Worm (Caenorhabditis elegans): Measurements from ENCODE around the gene T16G1.7.
A peak's percentile ranks its signal among the peaks of the same experiment; 100 is the strongest.

Gene T16G1.7

ce11 chrV:12934976-12935375, at the start of gene T16G1.7:
T16G1.7 (minus strand) TSS chrV:12935112.
- TF ChIP-seq jun-1 (tag; optimal IDR thresholded peaks at IDR 0.05), result peak; percentile 55
- TF ChIP-seq elt-1 (tag; optimal IDR thresholded peaks at IDR 0.05), result no peak
- no peak for TF ChIP-seq ceh-16 (tag; optimal IDR thresholded peaks at IDR 0.05)
- TF ChIP-seq mml-1 (tag; optimal IDR thresholded peaks at IDR 0.05), result no peak
- no peak for TF ChIP-seq tbx-2 (tag; optimal IDR thresholded peaks at IDR 0.05)
- TF ChIP-seq snpc-4 (tag; optimal IDR thresholded peaks at IDR 0.05), result no peak
- peak; percentile 91 for TF ChIP-seq elt-2 (tag; optimal IDR thresholded peaks at IDR 0.05)
- TF ChIP-seq pha-4 (tag; optimal IDR thresholded peaks at IDR 0.05), result peak; percentile 49
- no peak for TF ChIP-seq nhr-28 (tag; optimal IDR thresholded peaks at IDR 0.05)
- no peak for TF ChIP-seq nhr-67 (tag; optimal IDR thresholded peaks at IDR 0.05)
- TF ChIP-seq pqm-1 (tag; optimal IDR thresholded peaks at IDR 0.05), result peak; percentile 89
- no peak for TF ChIP-seq nhr-43 (tag; optimal IDR thresholded peaks at IDR 0.05; ENCODE audit: poor library complexity, severe bottlenecking)
- no peak for TF ChIP-seq fos-1 (tag; optimal IDR thresholded peaks at IDR 0.05)

ce11 chrV:12974047-12974446, 39.1 kb upstream of the T16G1.7 start:
- TF ChIP-seq nhr-25 (tag; optimal IDR thresholded peaks at IDR 0.05), result no peak
- TF ChIP-seq nhr-237 (tag; optimal IDR thresholded peaks at IDR 0.05), result no peak
- TF ChIP-seq fkh-2 (tag; optimal IDR thresholded peaks at IDR 0.05), result no peak
- TF ChIP-seq ztf-4 (tag; optimal IDR thresholded peaks at IDR 0.05), result no peak
- no peak for TF ChIP-seq nfya-1 (tag; optimal IDR thresholded peaks at IDR 0.05; ENCODE audit: insufficient read depth)
- no peak for TF ChIP-seq aly-2 (tag; optimal IDR thresholded peaks at IDR 0.05)
- no peak for TF ChIP-seq daf-12 (tag; optimal IDR thresholded peaks at IDR 0.05)
- no peak for TF ChIP-seq unc-39 (tag; optimal IDR thresholded peaks at IDR 0.05)
- no peak for TF ChIP-seq ceh-16 (tag; optimal IDR thresholded peaks at IDR 0.05)
- no peak for TF ChIP-seq nhr-76 (tag; optimal IDR thresholded peaks at IDR 0.05)
- no peak for TF ChIP-seq elt-3 (tag; optimal IDR thresholded peaks at IDR 0.05)
- no peak for TF ChIP-seq nhr-43 (tag; optimal IDR thresholded peaks at IDR 0.05; ENCODE audit: poor library complexity, severe bottlenecking)
- no peak for TF ChIP-seq fkh-10 (GFP tag; optimal IDR thresholded peaks at IDR 0.05)
- TF ChIP-seq hmg-11 (tag; optimal IDR thresholded peaks at IDR 0.05), result no peak
- TF ChIP-seq pqm-1 (tag; optimal IDR thresholded peaks at IDR 0.05), result no peak
- no peak for TF ChIP-seq nhr-77 (tag; optimal IDR thresholded peaks at IDR 0.05)
- TF ChIP-seq pha-4 (tag; optimal IDR thresholded peaks at IDR 0.05), result no peak
- TF ChIP-seq lsy-12 (tag; optimal IDR thresholded peaks at IDR 0.05), result no peak
- no peak for TF ChIP-seq nhr-23 (tag; optimal IDR thresholded peaks at IDR 0.05)

ce11 chrV:12970575-12971160, 35.8 kb upstream of the T16G1.7 start, which contains the start of gene pnn-1:
pnn-1 (plus strand) TSS chrV:12971110.
- TF ChIP-seq lin-15B (tag; optimal IDR thresholded peaks at IDR 0.05) (peak; percentile 35), sea-2 (GFP tag; optimal IDR thresholded peaks at IDR 0.05) (no peak), tbx-2 (tag; optimal IDR thresholded peaks at IDR 0.05) (no peak), lsy-12 (tag; optimal IDR thresholded peaks at IDR 0.05) (no peak), ztf-4 (tag; optimal IDR thresholded peaks at IDR 0.05) (no peak), hmg-11 (tag; optimal IDR thresholded peaks at IDR 0.05) (peak; percentile 48), jun-1 (tag; optimal IDR thresholded peaks at IDR 0.05) (no peak), ceh-9 (tag; optimal IDR thresholded peaks at IDR 0.05) (no peak), fos-1 (tag; optimal IDR thresholded peaks at IDR 0.05) (no peak), nhr-76 (tag; optimal IDR thresholded peaks at IDR 0.05) (no peak), ama-1 (optimal IDR thresholded peaks at IDR 0.05) (no peak), nhr-43 (tag; optimal IDR thresholded peaks at IDR 0.05; ENCODE audit: poor library complexity, severe bottlenecking) (no peak), skn-1 (tag; optimal IDR thresholded peaks at IDR 0.05) (no peak), mml-1 (tag; optimal IDR thresholded peaks at IDR 0.05) (no peak), nhr-25 (tag; optimal IDR thresholded peaks at IDR 0.05) (no peak), elt-3 (tag; optimal IDR thresholded peaks at IDR 0.05) (no peak), zag-1 (tag; optimal IDR thresholded peaks at IDR 0.05) (no peak), pha-4 (tag; optimal IDR thresholded peaks at IDR 0.05) (peak; percentile 59), nhr-11 (tag; optimal IDR thresholded peaks at IDR 0.05) (no peak), nfya-1 (tag; optimal IDR thresholded peaks at IDR 0.05; ENCODE audit: insufficient read depth) (peak; percentile 45), nhr-28 (tag; optimal IDR thresholded peaks at IDR 0.05) (no peak), unc-39 (tag; optimal IDR thresholded peaks at IDR 0.05) (no peak)

ce11 chrV:12968555-12968954, 33.6 kb upstream of the T16G1.7 start, which contains the start of gene lin-46:
lin-46 (plus strand) TSS chrV:12968855.
- TF ChIP-seq elt-1 (tag; optimal IDR thresholded peaks at IDR 0.05) (no peak), nhr-25 (tag; optimal IDR thresholded peaks at IDR 0.05) (peak; percentile 67), pqm-1 (tag; optimal IDR thresholded peaks at IDR 0.05) (no peak)

Measured in whole organism, L3 larva.